Worm (Caenorhabditis elegans): ENCODE measurements around the gene F26A10.2.
"Not testable (repeated sequence)": the region's sequence is repeated elsewhere in the genome, so short reads cannot be mapped to it uniquely, and the experiment has no call there.

Gene F26A10.2

DNA sequence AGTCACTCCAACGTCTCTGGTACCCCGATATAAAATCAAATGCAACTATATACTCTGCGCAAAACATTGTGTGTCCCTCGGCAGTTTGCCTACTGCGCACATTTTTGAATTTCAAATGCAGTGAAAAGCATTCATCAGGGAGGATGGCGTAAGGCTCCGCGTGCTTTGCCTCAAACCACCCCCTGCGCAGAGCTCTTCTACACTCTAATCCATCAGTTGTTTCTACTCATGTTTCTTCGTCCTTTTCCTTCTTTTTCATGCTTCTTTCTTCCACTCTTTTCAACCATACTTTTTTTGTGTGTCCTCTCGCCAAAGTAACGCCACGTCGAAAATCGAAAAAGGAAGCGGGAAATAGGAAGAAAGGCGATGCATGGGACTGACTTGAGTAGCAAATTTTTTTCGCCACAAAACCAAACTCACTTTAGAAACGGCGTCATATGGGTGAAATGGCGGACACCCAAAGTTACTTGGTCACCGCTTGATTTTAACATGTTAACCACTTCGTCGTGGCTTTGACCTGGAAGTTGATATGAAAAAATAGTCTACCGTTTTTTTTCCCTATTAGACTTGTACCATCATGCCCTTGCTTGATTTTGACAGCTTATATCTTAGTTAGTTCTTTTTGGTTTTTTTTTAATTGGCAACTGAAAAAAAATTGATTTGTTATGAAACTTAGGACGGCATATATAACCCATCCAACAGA, 33.4 kb upstream of the F26A10.2 start:
- no peak for TF ChIP-seq ama-1 (optimal IDR thresholded peaks at IDR 0.05)
- TF ChIP-seq B0310.2 (tag; optimal IDR thresholded peaks at IDR 0.05), result no peak
- TF ChIP-seq scrt-1 (GFP tag; IDR thresholded peaks at IDR 0.05), result no peak
- TF ChIP-seq tbx-37 (GFP tag; conservative IDR thresholded peaks at IDR 0.05), result no peak
- no peak for TF ChIP-seq ets-7 (tag; optimal IDR thresholded peaks at IDR 0.05)
- TF ChIP-seq ceh-13 (GFP tag; optimal IDR thresholded peaks at IDR 0.05), result no peak
- TF ChIP-seq aly-1 (tag; optimal IDR thresholded peaks at IDR 0.05), result no peak
- TF ChIP-seq hnd-1 (tag; optimal IDR thresholded peaks at IDR 0.05), result no peak
- TF ChIP-seq ceh-36 (tag; optimal IDR thresholded peaks at IDR 0.05), result no peak
- no peak for TF ChIP-seq F13C5.2 (tag; optimal IDR thresholded peaks at IDR 0.05)
- no peak for TF ChIP-seq tra-4 (tag; optimal IDR thresholded peaks at IDR 0.05)
- TF ChIP-seq tbx-11 (GFP tag; IDR thresholded peaks at IDR 0.05), result no peak
- no peak for TF ChIP-seq flt-1 (GFP tag; IDR thresholded peaks at IDR 0.05)
- no peak for TF ChIP-seq pes-1 (GFP tag; IDR thresholded peaks at IDR 0.05)
- no peak for TF ChIP-seq sea-1 (GFP tag; conservative IDR thresholded peaks at IDR 0.05)
- TF ChIP-seq hmg-4 (GFP tag; optimal IDR thresholded peaks at IDR 0.05), result no peak
- no peak for TF ChIP-seq hmbx-1 (tag; optimal IDR thresholded peaks at IDR 0.05)

DNA sequence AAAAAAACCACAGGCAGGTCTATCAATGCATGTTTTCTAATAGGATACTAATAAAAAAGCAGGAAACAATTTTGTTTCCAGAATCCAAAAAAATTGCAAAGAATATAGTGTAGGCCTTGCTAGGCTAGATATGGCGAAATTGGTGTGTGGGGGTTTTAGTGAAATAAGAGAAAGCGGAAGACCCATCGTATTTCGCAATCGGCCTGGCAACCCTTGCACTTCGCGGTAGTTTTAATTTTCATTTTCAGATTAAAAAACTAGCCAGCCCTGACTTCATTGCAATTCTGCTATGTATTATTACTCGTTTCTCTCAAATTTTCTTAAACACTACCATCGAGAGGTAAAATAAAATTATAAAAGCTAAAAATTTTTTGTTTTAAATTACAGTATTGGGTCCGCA, 29.7 kb upstream of the F26A10.2 start:
- no peak for TF ChIP-seq scrt-1 (GFP tag; IDR thresholded peaks at IDR 0.05)
- TF ChIP-seq tra-4 (tag; optimal IDR thresholded peaks at IDR 0.05), result no peak
- no peak for TF ChIP-seq hmg-4 (GFP tag; optimal IDR thresholded peaks at IDR 0.05)
- no peak for TF ChIP-seq pes-1 (GFP tag; IDR thresholded peaks at IDR 0.05)
- TF ChIP-seq hnd-1 (tag; optimal IDR thresholded peaks at IDR 0.05), result no peak
- no peak for TF ChIP-seq aly-1 (tag; optimal IDR thresholded peaks at IDR 0.05)
- TF ChIP-seq sea-1 (GFP tag; conservative IDR thresholded peaks at IDR 0.05), result no peak
- TF ChIP-seq ceh-13 (GFP tag; optimal IDR thresholded peaks at IDR 0.05), result no peak

DNA sequence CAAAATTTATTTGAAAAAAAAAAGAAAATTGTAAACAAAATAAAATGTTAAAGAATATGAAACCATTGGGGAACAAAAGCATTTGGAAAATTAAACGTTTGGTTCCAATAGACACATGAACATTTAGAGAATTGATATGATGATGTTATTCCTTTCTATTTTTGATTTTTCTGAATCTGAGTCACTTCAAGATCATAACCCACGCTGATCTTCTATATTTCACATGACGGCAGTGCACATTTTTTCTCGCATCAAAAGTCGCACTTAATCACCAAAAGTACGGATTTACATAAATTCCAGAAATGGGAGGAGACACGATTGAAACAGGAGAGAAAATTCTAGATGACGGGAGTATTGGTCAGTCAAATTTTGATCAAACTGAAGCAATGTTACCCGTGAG, 27.5 kb upstream of the F26A10.2 start, which contains the start of gene F27D9.2:
F27D9.2 (plus strand) TSS at position 301 of the 400 bp plus-strand sequence.
- TF ChIP-seq ceh-36 (tag; optimal IDR thresholded peaks at IDR 0.05), result no peak
- TF ChIP-seq ama-1 (optimal IDR thresholded peaks at IDR 0.05), result no peak
- TF ChIP-seq hmbx-1 (tag; optimal IDR thresholded peaks at IDR 0.05), result no peak
- no peak for TF ChIP-seq aly-1 (tag; optimal IDR thresholded peaks at IDR 0.05)
- no peak for TF ChIP-seq sea-1 (GFP tag; conservative IDR thresholded peaks at IDR 0.05)
- no peak for TF ChIP-seq tbx-11 (GFP tag; IDR thresholded peaks at IDR 0.05)
- TF ChIP-seq ets-7 (tag; optimal IDR thresholded peaks at IDR 0.05), result no peak
- TF ChIP-seq F13C5.2 (tag; optimal IDR thresholded peaks at IDR 0.05), result no peak
- TF ChIP-seq pes-1 (GFP tag; IDR thresholded peaks at IDR 0.05), result no peak
- no peak for TF ChIP-seq tra-4 (tag; optimal IDR thresholded peaks at IDR 0.05)

DNA sequence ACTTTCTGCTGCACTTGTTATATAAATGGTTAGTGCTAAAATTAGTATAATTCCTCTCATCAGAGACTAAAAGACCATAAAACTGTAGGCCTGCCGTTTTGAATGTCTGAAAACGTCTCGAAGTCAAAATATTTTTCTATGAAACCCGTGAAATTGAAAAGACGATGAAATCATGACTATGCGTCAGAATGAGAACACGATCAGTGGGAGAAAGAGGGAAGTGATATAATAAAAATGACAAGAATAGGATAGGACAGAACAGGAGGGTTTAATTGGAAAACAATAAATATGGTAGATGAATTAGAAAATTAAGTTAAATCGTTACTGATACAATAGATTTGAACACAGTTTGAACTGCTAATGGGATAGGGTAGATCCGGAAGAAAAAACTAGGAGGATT, 25.4 kb upstream of the F26A10.2 start, which contains the start of gene F27D9.7:
F27D9.7 (minus strand) TSS at position 101 of the 400 bp plus-strand sequence.
- TF ChIP-seq ama-1 (optimal IDR thresholded peaks at IDR 0.05) (no peak), hmg-4 (GFP tag; optimal IDR thresholded peaks at IDR 0.05) (no peak), B0310.2 (tag; optimal IDR thresholded peaks at IDR 0.05) (no peak), tra-4 (tag; optimal IDR thresholded peaks at IDR 0.05) (no peak), pes-1 (GFP tag; IDR thresholded peaks at IDR 0.05) (no peak), sea-1 (GFP tag; conservative IDR thresholded peaks at IDR 0.05) (no peak), ceh-13 (GFP tag; optimal IDR thresholded peaks at IDR 0.05) (no peak), scrt-1 (GFP tag; IDR thresholded peaks at IDR 0.05) (no peak), hnd-1 (tag; optimal IDR thresholded peaks at IDR 0.05) (no peak), ets-7 (tag; optimal IDR thresholded peaks at IDR 0.05) (no peak), aly-1 (tag; optimal IDR thresholded peaks at IDR 0.05) (no peak), tbx-37 (GFP tag; conservative IDR thresholded peaks at IDR 0.05) (no peak), ceh-36 (tag; optimal IDR thresholded peaks at IDR 0.05) (no peak), hmbx-1 (tag; optimal IDR thresholded peaks at IDR 0.05) (no peak), tbx-11 (GFP tag; IDR thresholded peaks at IDR 0.05) (no peak), flt-1 (GFP tag; IDR thresholded peaks at IDR 0.05) (no peak), F13C5.2 (tag; optimal IDR thresholded peaks at IDR 0.05) (no peak)

DNA sequence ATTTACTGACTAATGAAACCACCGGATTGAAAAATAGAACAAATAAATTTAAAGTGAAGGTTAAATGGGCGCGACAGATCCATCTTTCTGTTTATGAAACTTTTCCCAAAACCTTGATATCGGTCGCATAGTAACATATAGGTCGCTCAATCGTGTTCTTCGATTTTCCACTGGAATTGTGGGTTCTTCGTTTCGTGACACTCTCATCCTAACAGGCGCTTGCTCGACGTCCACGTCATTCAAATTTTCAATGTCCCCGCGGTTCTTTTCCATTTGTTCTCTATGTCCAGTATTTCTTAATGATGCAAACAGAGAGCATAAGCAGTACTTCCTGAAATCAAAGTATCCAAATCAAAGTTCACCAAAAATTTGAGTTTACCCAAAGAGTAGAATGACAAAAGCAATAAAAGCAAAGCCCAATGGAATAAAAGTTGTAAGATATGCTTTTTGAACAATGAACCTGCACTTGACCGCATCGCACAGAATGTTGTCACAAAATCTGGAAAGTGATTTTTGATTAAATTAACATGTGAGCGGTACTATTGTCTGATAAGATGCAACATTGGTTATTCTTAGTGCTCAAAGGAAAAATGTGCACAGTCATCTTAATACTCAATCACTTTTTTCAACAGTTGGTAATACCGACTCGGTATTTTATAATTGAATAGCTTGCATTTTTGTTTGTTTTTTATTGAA, 22.3 kb upstream of the F26A10.2 start, which contains the start of gene F27D9.13:
F27D9.13 (minus strand) TSS at position 51 of the 696 bp plus-strand sequence.
- TF ChIP-seq flt-1 (GFP tag; IDR thresholded peaks at IDR 0.05), result no peak
- TF ChIP-seq B0310.2 (tag; optimal IDR thresholded peaks at IDR 0.05), result no peak
- no peak for TF ChIP-seq scrt-1 (GFP tag; IDR thresholded peaks at IDR 0.05)
- no peak for TF ChIP-seq hmg-4 (GFP tag; optimal IDR thresholded peaks at IDR 0.05)
- TF ChIP-seq hmbx-1 (tag; optimal IDR thresholded peaks at IDR 0.05), result no peak
- TF ChIP-seq sea-1 (GFP tag; conservative IDR thresholded peaks at IDR 0.05), result no peak
- no peak for TF ChIP-seq ama-1 (optimal IDR thresholded peaks at IDR 0.05)
- no peak for TF ChIP-seq ets-7 (tag; optimal IDR thresholded peaks at IDR 0.05)
- TF ChIP-seq tbx-11 (GFP tag; IDR thresholded peaks at IDR 0.05), result no peak
- no peak for TF ChIP-seq pes-1 (GFP tag; IDR thresholded peaks at IDR 0.05)

DNA sequence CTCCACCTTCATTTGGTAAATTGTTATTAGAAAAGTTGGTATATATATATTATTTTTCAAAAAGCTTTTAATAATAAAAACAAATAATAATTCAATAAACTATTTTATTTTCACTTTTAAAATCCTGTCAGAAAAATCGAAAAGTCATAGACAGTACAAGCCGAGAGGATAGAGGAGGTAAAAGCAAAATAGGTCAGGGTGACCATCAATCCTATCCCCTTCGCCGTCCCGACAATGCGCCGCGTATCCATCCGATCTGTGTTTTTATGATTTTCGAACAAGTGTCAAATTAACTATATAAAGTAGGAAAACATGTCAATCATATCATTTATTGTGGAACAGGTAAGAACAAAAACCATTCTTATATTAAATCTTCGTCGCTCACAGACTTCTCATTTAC, 20.2 kb upstream of the F26A10.2 start:
- TF ChIP-seq ceh-13 (GFP tag; optimal IDR thresholded peaks at IDR 0.05) (no peak), tra-4 (tag; optimal IDR thresholded peaks at IDR 0.05) (no peak), ceh-36 (tag; optimal IDR thresholded peaks at IDR 0.05) (no peak), ets-7 (tag; optimal IDR thresholded peaks at IDR 0.05) (no peak), sea-1 (GFP tag; conservative IDR thresholded peaks at IDR 0.05) (no peak), F13C5.2 (tag; optimal IDR thresholded peaks at IDR 0.05) (no peak), pes-1 (GFP tag; IDR thresholded peaks at IDR 0.05) (no peak), aly-1 (tag; optimal IDR thresholded peaks at IDR 0.05) (no peak), hnd-1 (tag; optimal IDR thresholded peaks at IDR 0.05) (no peak), B0310.2 (tag; optimal IDR thresholded peaks at IDR 0.05) (no peak), ama-1 (optimal IDR thresholded peaks at IDR 0.05) (no peak), hmg-4 (GFP tag; optimal IDR thresholded peaks at IDR 0.05) (no peak), tbx-11 (GFP tag; IDR thresholded peaks at IDR 0.05) (no peak), hmbx-1 (tag; optimal IDR thresholded peaks at IDR 0.05) (no peak)

DNA sequence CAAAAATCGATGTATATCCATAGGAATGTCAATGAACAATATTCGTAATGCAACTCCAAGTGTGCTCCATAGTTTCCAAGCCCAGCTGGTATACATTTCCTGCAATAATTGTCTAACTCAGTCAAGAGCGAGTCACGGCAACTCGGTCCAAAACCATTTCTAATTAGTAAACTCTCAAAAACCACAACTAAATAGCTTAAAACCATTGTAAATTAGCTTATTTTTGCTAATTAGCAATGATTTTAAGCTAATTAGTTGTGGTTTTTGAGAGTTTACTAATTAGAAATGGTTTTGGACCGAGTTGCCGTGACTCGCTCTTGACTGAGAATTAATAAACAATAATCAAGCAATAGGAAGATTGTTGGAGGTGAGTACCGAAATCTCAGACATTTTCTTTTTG, 19.6 kb upstream of the F26A10.2 start, which contains the start of gene dhs-29:
dhs-29 (minus strand) TSS at position 101 of the 400 bp plus-strand sequence.
- TF ChIP-seq tbx-11 (GFP tag; IDR thresholded peaks at IDR 0.05); hnd-1 (tag; optimal IDR thresholded peaks at IDR 0.05); sea-1 (GFP tag; conservative IDR thresholded peaks at IDR 0.05): not testable (repeated sequence)

Measured in whole organism, early embryonic.